Fruit fly (Drosophila melanogaster) whole organism, embryonic: ENCODE results near the gene Tfb5.

Source experiments
- ATbp ChIP-seq: fragments of 200-800 bp; sonication (Bioruptor generic); optimal IDR thresholded peaks from 2 replicates; lab custom pipeline; 2017; ENCODE audit warnings: missing biosample characterization, mild to moderate bottlenecking, missing genetic modification characterization, missing genetic modification reagents
- Antp ChIP-seq: fragments of 200-800 bp; sonication (Bioruptor generic); optimal IDR thresholded peaks from 3 replicates; lab custom pipeline; 2016; ENCODE audit warnings: missing biosample characterization, missing genetic modification characterization
- B-H2 ChIP-seq: fragments of 200-800 bp; sonication (Bioruptor generic); optimal IDR thresholded peaks from 2 replicates; lab custom pipeline; 2018; ENCODE audit warnings: missing biosample characterization, mild to moderate bottlenecking, missing genetic modification characterization
- CG10274 ChIP-seq: fragments of 200-800 bp; sonication (Bioruptor generic); optimal IDR thresholded peaks from 3 replicates; lab custom pipeline; 2017; ENCODE audit warnings: missing biosample characterization, mild to moderate bottlenecking, missing genetic modification characterization
- CG10654 ChIP-seq: fragments of 200-800 bp; sonication (Bioruptor generic); optimal IDR thresholded peaks from 2 replicates; lab custom pipeline; 2016; ENCODE audit warnings: missing biosample characterization, missing genetic modification characterization
- CG10979 ChIP-seq: fragments of 200-800 bp; sonication (Bioruptor generic); optimal IDR thresholded peaks from 2 replicates; lab custom pipeline; 2018; ENCODE audit warnings: missing biosample characterization, mild to moderate bottlenecking, missing genetic modification characterization, moderate library complexity
- CG11247 ChIP-seq: fragments of 200-800 bp; sonication (Bioruptor generic); IDR thresholded peaks from 2 replicates; pipeline ENCODE4 v1.3.6; 2022; ENCODE audit warnings: missing biosample characterization, missing genetic modification characterization
- CG11696 ChIP-seq: fragments of 200-800 bp; sonication (Bioruptor generic); IDR thresholded peaks from 2 replicates; pipeline ENCODE4 v1.3.6; 2022; ENCODE audit warnings: missing biosample characterization, missing genetic modification characterization
- CG12104 ChIP-seq: fragments of 200-800 bp; sonication (Bioruptor generic); optimal IDR thresholded peaks from 3 replicates; lab custom pipeline; 2016; ENCODE audit warnings: missing biosample characterization, missing genetic modification characterization
- CG13775 ChIP-seq: fragments of 200-800 bp; sonication (Bioruptor generic); optimal IDR thresholded peaks from 3 replicates; lab custom pipeline; 2017; ENCODE audit warnings: missing biosample characterization, mild to moderate bottlenecking, missing genetic modification characterization
- CG14965 ChIP-seq: fragments of 200-800 bp; sonication (Bioruptor generic); optimal IDR thresholded peaks from 2 replicates; lab custom pipeline; 2016; ENCODE audit warnings: missing biosample characterization, missing genetic modification characterization, borderline replicate concordance
- CG15073 ChIP-seq: fragments of 200-800 bp; sonication (Bioruptor generic); optimal IDR thresholded peaks from 2 replicates; lab custom pipeline; 2016; ENCODE audit warnings: missing biosample characterization, missing genetic modification characterization
- CG17612 ChIP-seq: fragments of 200-800 bp; sonication (Bioruptor generic); IDR thresholded peaks from 2 replicates; pipeline ENCODE4 v1.3.6; 2022; ENCODE audit warnings: missing biosample characterization, missing genetic modification characterization
- CG17829 ChIP-seq: fragments of 200-800 bp; optimal IDR thresholded peaks from 2 replicates; lab custom pipeline; 2019; ENCODE audit warnings: missing biosample characterization, mild to moderate bottlenecking, missing genetic modification characterization, moderate library complexity
- CG2202 ChIP-seq: fragments of 200-800 bp; sonication (Bioruptor generic); optimal IDR thresholded peaks from 2 replicates; lab custom pipeline; 2018; ENCODE audit warnings: missing biosample characterization, mild to moderate bottlenecking, missing genetic modification characterization
- CG2678 ChIP-seq: fragments of 200-800 bp; sonication (Bioruptor generic); optimal IDR thresholded peaks from 3 replicates; lab custom pipeline; 2019; ENCODE audit warnings: missing biosample characterization, mild to moderate bottlenecking, missing genetic modification characterization, moderate library complexity
- CG30403 ChIP-seq: fragments of 200-800 bp; sonication (Bioruptor generic); optimal IDR thresholded peaks from 3 replicates; lab custom pipeline; 2016; ENCODE audit warnings: missing biosample characterization, missing genetic modification characterization
- CG32532 ChIP-seq: fragments of 200-800 bp; sonication (Bioruptor generic); IDR thresholded peaks from 2 replicates; pipeline ENCODE4 v1.3.6; 2022; ENCODE audit warnings: missing biosample characterization, missing genetic modification characterization
- CG32767 ChIP-seq: fragments of 200-800 bp; sonication (Bioruptor generic); IDR thresholded peaks from 2 replicates; pipeline ENCODE4 v1.3.6; 2022; ENCODE audit warnings: missing biosample characterization, missing genetic modification characterization
- CG33557 ChIP-seq: fragments of 200-800 bp; sonication (Bioruptor generic); optimal IDR thresholded peaks from 2 replicates; lab custom pipeline; 2019; ENCODE audit warnings: missing biosample characterization, mild to moderate bottlenecking, missing genetic modification characterization, moderate library complexity
- CG4854 ChIP-seq: fragments of 200-800 bp; sonication (Bioruptor generic); optimal IDR thresholded peaks from 2 replicates; lab custom pipeline; 2016; ENCODE audit warnings: missing biosample characterization, missing genetic modification characterization, inconsistent platforms
- CG5245 ChIP-seq: fragments of 200-800 bp; sonication (Bioruptor generic); optimal IDR thresholded peaks from 3 replicates; lab custom pipeline; 2016; ENCODE audit warnings: missing biosample characterization, missing genetic modification characterization
- CG7928 ChIP-seq: fragments of 200-800 bp; sonication (Bioruptor generic); optimal IDR thresholded peaks from 2 replicates; lab custom pipeline; 2017; ENCODE audit warnings: missing biosample characterization, mild to moderate bottlenecking, missing genetic modification characterization
- CG9797 ChIP-seq: fragments of 200-800 bp; sonication (Bioruptor generic); optimal IDR thresholded peaks from 3 replicates; lab custom pipeline; 2018; ENCODE audit warnings: missing biosample characterization, mild to moderate bottlenecking, missing genetic modification characterization
- CHES-1-like ChIP-seq: fragments of 200-800 bp; sonication (Bioruptor generic); optimal IDR thresholded peaks from 2 replicates; lab custom pipeline; 2016; ENCODE audit warnings: missing biosample characterization, missing genetic modification characterization
- D19B ChIP-seq: fragments of 200-800 bp; sonication (Bioruptor generic); optimal IDR thresholded peaks from 2 replicates; lab custom pipeline; 2017; ENCODE audit warnings: missing biosample characterization, mild to moderate bottlenecking, missing genetic modification characterization
- Dbx ChIP-seq: fragments of 200-800 bp; sonication (Bioruptor generic); IDR thresholded peaks from 3 replicates; pipeline ENCODE4 v1.3.6; 2022; ENCODE audit warnings: missing biosample characterization, missing genetic modification characterization
- Dek ChIP-seq: fragments of 200-800 bp; sonication (Bioruptor generic); optimal IDR thresholded peaks from 3 replicates; lab custom pipeline; 2019; ENCODE audit warnings: missing biosample characterization, mild to moderate bottlenecking, missing genetic modification characterization, moderate library complexity
- Doc3 ChIP-seq: fragments of 200-800 bp; sonication (Bioruptor generic); IDR thresholded peaks from 3 replicates; pipeline ENCODE4 v1.3.6; 2022; ENCODE audit warnings: missing biosample characterization, missing genetic modification characterization; ENCODE audit not compliant: partially characterized antibody
- Hr78 ChIP-seq, 2 experiments: fragments of 200-800 bp in 1 of 2; fragments of >200 bp in 1 of 2; sonication (Bioruptor generic) in 1 of 2; optimal IDR thresholded peaks; 2 replicates each; lab custom pipeline; 2017 to 2019; ENCODE audit warnings: missing biosample characterization in 2 of 2, missing genetic modification characterization in 2 of 2, mild to moderate bottlenecking in 1 of 2, moderate library complexity in 1 of 2
- Mrtf ChIP-seq: fragments of 200-800 bp; sonication (Bioruptor generic); IDR thresholded peaks from 3 replicates; pipeline ENCODE4 v1.3.6; 2022; ENCODE audit warnings: missing biosample characterization, missing genetic modification characterization
- ci ChIP-seq: fragments of 200-800 bp; sonication (Bioruptor generic); IDR thresholded peaks from 3 replicates; pipeline ENCODE4 v1.3.6; 2022; ENCODE audit warnings: missing biosample characterization, missing genetic modification characterization
- crol ChIP-seq: fragments of 200-800 bp; sonication (Bioruptor generic); IDR thresholded peaks from 2 replicates; pipeline ENCODE4 v1.3.6; 2022; ENCODE audit warnings: missing biosample characterization, missing genetic modification characterization
- grau ChIP-seq: fragments of 200-800 bp; optimal IDR thresholded peaks from 3 replicates; lab custom pipeline; 2019; ENCODE audit warnings: missing biosample characterization, mild to moderate bottlenecking, missing genetic modification characterization, moderate library complexity
- ham ChIP-seq: fragments of 200-800 bp; sonication (Bioruptor generic); IDR thresholded peaks from 2 replicates; pipeline ENCODE4 v1.3.6; 2022; ENCODE audit warnings: missing biosample characterization, missing genetic modification characterization
- jigr1 ChIP-seq: fragments of 200-800 bp; sonication (Bioruptor generic); IDR thresholded peaks from 3 replicates; pipeline ENCODE4 v1.3.6; 2022; ENCODE audit warnings: missing biosample characterization, missing genetic modification characterization
- jing ChIP-seq: fragments of 200-800 bp; sonication (Bioruptor generic); optimal IDR thresholded peaks from 2 replicates; lab custom pipeline; 2018; ENCODE audit warnings: missing biosample characterization, mild to moderate bottlenecking, missing genetic modification characterization
- lmd ChIP-seq: fragments of 200-800 bp; sonication (Bioruptor generic); IDR thresholded peaks from 2 replicates; pipeline ENCODE4 v1.3.6; 2022; ENCODE audit warnings: missing biosample characterization, missing genetic modification characterization
- mirr ChIP-seq: fragments of 200-800 bp; sonication (Bioruptor generic); optimal IDR thresholded peaks from 3 replicates; lab custom pipeline; 2018; ENCODE audit warnings: missing biosample characterization, mild to moderate bottlenecking, missing genetic modification characterization
- nom ChIP-seq: fragments of 200-800 bp; sonication (Bioruptor generic); optimal IDR thresholded peaks from 2 replicates; lab custom pipeline; 2017; ENCODE audit warnings: missing biosample characterization, missing genetic modification characterization, mild to moderate bottlenecking, moderate library complexity, missing genetic modification reagents
- pfk ChIP-seq: fragments of 200-800 bp; sonication (Bioruptor generic); optimal IDR thresholded peaks from 2 replicates; lab custom pipeline; 2018; ENCODE audit warnings: missing biosample characterization, mild to moderate bottlenecking, missing genetic modification characterization, moderate library complexity
- prd ChIP-seq, 3 experiments: fragments of >200 bp in 2 of 3; fragments of 200-800 bp in 1 of 3; sonication (Bioruptor generic) in 1 of 3; optimal IDR thresholded peaks in 2 of 3; IDR thresholded peaks in 1 of 3; 2 replicates in 2 of 3; 3 replicates in 1 of 3; pipeline versions ENCODE4 v1.3.6 to Lab custom; 2017 to 2022; ENCODE audit warnings: missing biosample characterization in 1 of 3, missing genetic modification characterization in 1 of 3
- repo ChIP-seq: fragments of 200-800 bp; sonication (Bioruptor generic); optimal IDR thresholded peaks from 2 replicates; lab custom pipeline; 2016; ENCODE audit warnings: missing biosample characterization, missing genetic modification characterization
- sc ChIP-seq, 3 experiments: fragments of >200 bp in 2 of 3; fragments of 200-800 bp in 1 of 3; sonication (Bioruptor generic) in 1 of 3; optimal IDR thresholded peaks; 2 replicates in 2 of 3; 3 replicates in 1 of 3; lab custom pipeline; 2017; ENCODE audit warnings: mild to moderate bottlenecking in 1 of 3, missing biosample characterization in 1 of 3, missing genetic modification characterization in 1 of 3, missing genetic modification reagents in 1 of 3
- seq ChIP-seq: fragments of 200-800 bp; sonication (Bioruptor generic); IDR thresholded peaks from 2 replicates; pipeline ENCODE4 v1.3.6; 2022; ENCODE audit warnings: missing biosample characterization, missing genetic modification characterization
- sr ChIP-seq: fragments of 200-800 bp; sonication (Bioruptor generic); IDR thresholded peaks from 3 replicates; pipeline ENCODE4 v1.3.6; 2022; ENCODE audit warnings: missing biosample characterization, missing genetic modification characterization
- sug ChIP-seq: fragments of 200-800 bp; optimal IDR thresholded peaks from 2 replicates; lab custom pipeline; 2019; ENCODE audit warnings: missing biosample characterization, mild to moderate bottlenecking, missing genetic modification characterization, moderate library complexity
- wek ChIP-seq: fragments of 200-800 bp; sonication (Bioruptor generic); optimal IDR thresholded peaks from 3 replicates; lab custom pipeline; 2018; ENCODE audit warnings: missing biosample characterization, mild to moderate bottlenecking, missing genetic modification characterization, moderate library complexity

Tfb5 gene

dm6 chr2L:5052367-5052914 is 41.8 kb upstream of the Tfb5 start, which contains the start of gene senju (continued):
- TF ChIP-seq CG9797 = peak; percentile 61
- peak; percentile 76 for TF ChIP-seq jing (GFP tag; lab: Kevin White, UChicago)
- TF ChIP-seq CG10979 (tag; lab: Kevin White, UChicago) = peak; percentile 76
- peak; percentile 28; the same call in 1 of the 2 replicates for TF ChIP-seq crol (GFP tag; lab: Robert Waterston, UW)
- TF ChIP-seq sc (optimal IDR thresholded peaks at IDR 0.05; lab: Kevin White, UChicago) = no peak
- peak; percentile 62 for TF ChIP-seq sc (GFP tag; optimal IDR thresholded peaks at IDR 0.05; lab: Kevin White, UChicago)
- TF ChIP-seq CG30403 (GFP tag; lab: Kevin White, UChicago) = peak; percentile 90
- TF ChIP-seq CG2202 (tag; lab: Kevin White, UChicago) = peak; percentile 77
- TF ChIP-seq CG4854 = peak; percentile 79
- TF ChIP-seq ham = peak; percentile 40; the same call in 1 of the 2 replicates
- peak; percentile 53 for TF ChIP-seq CG11696
- peak; percentile 57 for TF ChIP-seq wek (GFP tag; lab: Kevin White, UChicago)
- TF ChIP-seq seq (GFP tag; lab: Robert Waterston, UW) = peak; percentile 81
- no peak for TF ChIP-seq prd (optimal IDR thresholded peaks at IDR 0.05; lab: Kevin White, UChicago)
- peak; percentile 84 for TF ChIP-seq prd (GFP tag; IDR thresholded peaks at IDR 0.05; lab: Robert Waterston, UW)
- TF ChIP-seq Antp = peak; percentile 90
- peak; percentile 84 for TF ChIP-seq mirr (GFP tag; lab: Kevin White, UChicago)
- peak; percentile 21 for TF ChIP-seq CG10274 (GFP tag; lab: Kevin White, UChicago)
- peak; percentile 88 for TF ChIP-seq sr (GFP tag; lab: Robert Waterston, UW)
- TF ChIP-seq CHES-1-like (GFP tag; lab: Kevin White, UChicago) = peak; percentile 96
- TF ChIP-seq D19B (GFP tag; lab: Kevin White, UChicago) = peak; percentile 71
- TF ChIP-seq repo (GFP tag; lab: Kevin White, UChicago) = peak; percentile 85
- peak; percentile 83 for TF ChIP-seq CG11247 (GFP tag; lab: Robert Waterston, UW)
- peak; percentile 75 for TF ChIP-seq Dek (tag; lab: Kevin White, UChicago)
- peak; percentile 96 for TF ChIP-seq ci (GFP tag; lab: Robert Waterston, UW)
- no peak for TF ChIP-seq Doc3
- TF ChIP-seq CG5245 (GFP tag; lab: Kevin White, UChicago) = peak; percentile 80
- TF ChIP-seq lmd = peak; percentile 86
- peak; percentile 25 for TF ChIP-seq CG14965
- TF ChIP-seq B-H2 (GFP tag; lab: Kevin White, UChicago) = peak; percentile 88
- peak; percentile 80 for TF ChIP-seq Mrtf (GFP tag; lab: Robert Waterston, UW)
- peak; percentile 32 for TF ChIP-seq CG7928
- peak; percentile 73 for TF ChIP-seq CG12104 (GFP tag; lab: Kevin White, UChicago)
- peak; percentile 47; the same call in 1 of the 3 replicates for TF ChIP-seq jigr1 (GFP tag; lab: Robert Waterston, UW)
- peak; percentile 75 for TF ChIP-seq pfk
- TF ChIP-seq CG17829 (tag; lab: Kevin White, UChicago) = peak; percentile 63
- TF ChIP-seq CG15073 = no peak
- peak; percentile 89 for TF ChIP-seq CG32532 (GFP tag; lab: Robert Waterston, UW)
- peak; percentile 85 for TF ChIP-seq sug (tag; lab: Kevin White, UChicago)
- peak; percentile 84 for TF ChIP-seq CG13775 (GFP tag; lab: Kevin White, UChicago)
- TF ChIP-seq ATbp = peak; percentile 87
- TF ChIP-seq CG33557 (GFP tag; lab: Kevin White, UChicago) = peak; percentile 72
- peak; percentile 86 for TF ChIP-seq Dbx
- TF ChIP-seq grau = peak; percentile 77
- peak; percentile 74 for TF ChIP-seq nom (GFP tag; lab: Kevin White, UChicago)
- peak; percentile 83 for TF ChIP-seq CG2678
- TF ChIP-seq CG10654 (GFP tag; lab: Kevin White, UChicago) = peak; percentile 76
- TF ChIP-seq CG17612 (GFP tag; lab: Robert Waterston, UW) = no peak
- peak in 1 of 2 experiments; percentile 59 for TF ChIP-seq Hr78 (GFP tag; optimal IDR thresholded peaks at IDR 0.05; lab: Kevin White, UChicago)
- peak; percentile 64; the same call in 1 of the 2 replicates for TF ChIP-seq CG32767
